Worm (Caenorhabditis elegans) whole organism, L1 larva: ENCODE results near the gene pde-12.
A peak's percentile ranks its signal among the peaks of the same experiment; 100 is the strongest.

ENCODE experiments used
- C16A3.4 ChIP-seq: fragments of 150-350 bp; optimal IDR thresholded peaks from 2 replicates; lab custom pipeline; 2014; ENCODE audit warnings: missing biosample characterization, missing genetic modification characterization
- C34B4.2 ChIP-seq: sonication (generic microtip); optimal IDR thresholded peaks from 2 replicates; lab custom pipeline; 2017; ENCODE audit warnings: mild to moderate bottlenecking, missing genetic modification characterization, missing compliant biosample characterization
- F16B12.6 ChIP-seq: fragments of 150-350 bp; optimal IDR thresholded peaks from 2 replicates; lab custom pipeline; 2014; ENCODE audit warnings: missing biosample characterization, missing genetic modification characterization
- alr-1 ChIP-seq: fragments of 200-800 bp; sonication (Bioruptor generic); optimal IDR thresholded peaks from 2 replicates; lab custom pipeline; 2018; ENCODE audit warnings: borderline replicate concordance, mild to moderate bottlenecking, missing genetic modification characterization, missing compliant biosample characterization
- ceh-63 ChIP-seq: fragments of 200-800 bp; sonication (Bioruptor generic); optimal IDR thresholded peaks from 2 replicates; lab custom pipeline; 2018; ENCODE audit warnings: mild to moderate bottlenecking, missing genetic modification characterization, missing compliant biosample characterization
- ceh-82 ChIP-seq, 3 experiments: fragments of 150-350 bp in 1 of 3; sonication (generic microtip) in 2 of 3; optimal IDR thresholded peaks; 2 replicates each; lab custom pipeline; 2014 to 2017; ENCODE audit warnings: missing biosample characterization in 3 of 3, missing genetic modification characterization in 3 of 3
- dpl-1 ChIP-seq, 3 experiments: fragments of 150-350 bp in 2 of 3; sonication (generic microtip) in 1 of 3; optimal IDR thresholded peaks; 2 replicates each; lab custom pipeline; 2014 to 2017; ENCODE audit warnings: missing biosample characterization in 3 of 3, missing genetic modification characterization in 3 of 3, missing genetic modification reagents in 3 of 3
- efl-1 ChIP-seq, 4 experiments: fragments of 150-350 bp; optimal IDR thresholded peaks in 3 of 4; peaks in 1 of 4; 1 replicate in 1 of 4; 2 replicates in 3 of 4; lab custom pipeline; 2014; ENCODE audit warnings: missing biosample characterization in 2 of 4, missing genetic modification characterization in 2 of 4, missing genetic modification reagents in 2 of 4
- efl-3 ChIP-seq: fragments of 200-800 bp; sonication (Bioruptor generic); optimal IDR thresholded peaks from 2 replicates; lab custom pipeline; 2018; ENCODE audit warnings: mild to moderate bottlenecking, missing genetic modification characterization, missing compliant biosample characterization
- egl-13 ChIP-seq: sonication (generic microtip); optimal IDR thresholded peaks from 2 replicates; lab custom pipeline; 2016; ENCODE audit warnings: missing genotype, missing genetic modification reagents, missing genetic modification characterization, missing compliant biosample characterization
- egl-27 ChIP-seq, 2 experiments: fragments of 150-350 bp in 1 of 2; sonication (generic microtip); optimal IDR thresholded peaks; 3 replicates each; lab custom pipeline; 2017 to 2018; ENCODE audit warnings: missing biosample characterization in 2 of 2, missing genetic modification characterization in 2 of 2, missing genetic modification reagents in 2 of 2
- elt-2 ChIP-seq: sonication (generic microtip); optimal IDR thresholded peaks from 2 replicates; lab custom pipeline; 2016; ENCODE audit warnings: missing genetic modification characterization, mild to moderate bottlenecking, inconsistent platforms, missing compliant biosample characterization, missing genetic modification reagents
- ets-5 ChIP-seq: fragments of 200-800 bp; sonication (Bioruptor generic); IDR thresholded peaks from 2 replicates; pipeline ENCODE4 v1.3.6; 2022; ENCODE audit warnings: missing genetic modification characterization, missing compliant biosample characterization
- fkh-10 ChIP-seq: sonication (generic microtip); optimal IDR thresholded peaks from 2 replicates; lab custom pipeline; 2017; ENCODE audit warnings: missing biosample characterization, missing genetic modification reagents, missing genetic modification characterization
- fos-1 ChIP-seq: fragments of 150-350 bp; optimal IDR thresholded peaks from 2 replicates; lab custom pipeline; 2014; ENCODE audit warnings: missing biosample characterization, missing genetic modification characterization
- hpl-2 ChIP-seq: fragments of 150-350 bp; optimal IDR thresholded peaks from 2 replicates; lab custom pipeline; 2014; ENCODE audit warnings: missing biosample characterization, missing genetic modification reagents, missing genetic modification characterization
- irx-1 ChIP-seq: sonication (generic microtip); optimal IDR thresholded peaks from 2 replicates; lab custom pipeline; 2016; ENCODE audit warnings: missing genetic modification characterization, missing compliant biosample characterization
- lin-14 ChIP-seq: fragments of 200-800 bp; sonication (Bioruptor generic); optimal IDR thresholded peaks from 2 replicates; lab custom pipeline; 2018; ENCODE audit warnings: mild to moderate bottlenecking, missing genetic modification characterization, moderate library complexity, missing compliant biosample characterization
- lin-15B ChIP-seq: fragments of 150-350 bp; sonication (generic microtip); optimal IDR thresholded peaks from 3 replicates; lab custom pipeline; 2014; ENCODE audit warnings: missing biosample characterization, missing genetic modification characterization
- lin-35 ChIP-seq, 2 experiments: fragments of 150-350 bp; optimal IDR thresholded peaks; 2 replicates each; lab custom pipeline; 2014; ENCODE audit warnings: missing biosample characterization in 2 of 2, missing genetic modification characterization in 2 of 2, missing genetic modification reagents in 2 of 2
- lin-39 ChIP-seq: fragments of 150-350 bp; optimal IDR thresholded peaks from 2 replicates; lab custom pipeline; 2014; ENCODE audit warnings: missing biosample characterization, missing genetic modification reagents, missing genetic modification characterization
- lir-3 ChIP-seq: sonication (generic microtip); optimal IDR thresholded peaks from 2 replicates; lab custom pipeline; 2016; ENCODE audit warnings: mild to moderate bottlenecking, missing genetic modification characterization, moderate library complexity, missing compliant biosample characterization; ENCODE audit not compliant: poor library complexity
- lsy-2 ChIP-seq, 2 experiments: fragments of 150-350 bp; optimal IDR thresholded peaks; 2 replicates each; lab custom pipeline; 2014; ENCODE audit warnings: missing biosample characterization in 2 of 2, missing genetic modification characterization in 2 of 2
- mab-9 ChIP-seq: fragments of 200-800 bp; sonication (Bioruptor generic); IDR thresholded peaks from 2 replicates; pipeline ENCODE4 v1.3.6; 2022; ENCODE audit warnings: missing genetic modification reagents, missing genetic modification characterization, missing compliant biosample characterization
- mdl-1 ChIP-seq, 2 experiments: fragments of 150-350 bp; optimal IDR thresholded peaks; 2 replicates each; lab custom pipeline; 2014 to 2017; ENCODE audit warnings: missing biosample characterization in 2 of 2, missing genetic modification characterization in 2 of 2, inconsistent platforms in 1 of 2
- nhr-11 ChIP-seq: fragments of 150-350 bp; optimal IDR thresholded peaks from 2 replicates; lab custom pipeline; 2014; ENCODE audit warnings: missing biosample characterization, missing genetic modification characterization
- nhr-28 ChIP-seq: fragments of 150-350 bp; optimal IDR thresholded peaks from 2 replicates; lab custom pipeline; 2014; ENCODE audit warnings: missing biosample characterization, missing genetic modification characterization
- nhr-47 ChIP-seq: sonication (generic microtip); optimal IDR thresholded peaks from 2 replicates; lab custom pipeline; 2016; ENCODE audit warnings: mild to moderate bottlenecking, missing genetic modification characterization, moderate library complexity, missing compliant biosample characterization
- nhr-76 ChIP-seq: sonication (generic microtip); optimal IDR thresholded peaks from 2 replicates; lab custom pipeline; 2017; ENCODE audit warnings: missing biosample characterization, missing genetic modification characterization
- nhr-90 ChIP-seq: sonication (generic microtip); optimal IDR thresholded peaks from 2 replicates; lab custom pipeline; 2016; ENCODE audit warnings: mild to moderate bottlenecking, missing genetic modification characterization, missing compliant biosample characterization; ENCODE audit not compliant: poor library complexity
- pax-3 ChIP-seq: fragments of 200-800 bp; sonication (Bioruptor generic); optimal IDR thresholded peaks from 2 replicates; lab custom pipeline; 2018; ENCODE audit warnings: mild to moderate bottlenecking, missing genetic modification characterization, moderate library complexity, missing compliant biosample characterization
- pqm-1 ChIP-seq: sonication (generic microtip); optimal IDR thresholded peaks from 3 replicates; lab custom pipeline; 2017; ENCODE audit warnings: missing biosample characterization, missing genetic modification characterization
- rnt-1 ChIP-seq: sonication (generic microtip); optimal IDR thresholded peaks from 2 replicates; lab custom pipeline; 2016; ENCODE audit warnings: mild to moderate bottlenecking, missing genetic modification characterization, moderate library complexity, missing compliant biosample characterization
- swsn-7 ChIP-seq: sonication (generic microtip); optimal IDR thresholded peaks from 2 replicates; lab custom pipeline; 2016; ENCODE audit warnings: missing genetic modification characterization, missing compliant biosample characterization
- tbx-2 ChIP-seq: sonication (generic microtip); optimal IDR thresholded peaks from 2 replicates; lab custom pipeline; 2016; ENCODE audit warnings: missing genetic modification characterization, missing compliant biosample characterization
- unc-98 ChIP-seq: fragments of 200-800 bp; sonication (Bioruptor generic); IDR thresholded peaks from 2 replicates; pipeline ENCODE4 v1.3.6; 2022; ENCODE audit warnings: missing genetic modification characterization, missing compliant biosample characterization
- zag-1 ChIP-seq: fragments of 150-350 bp; optimal IDR thresholded peaks from 2 replicates; lab custom pipeline; 2014; ENCODE audit warnings: missing biosample characterization, missing genetic modification characterization
- zip-4 ChIP-seq: fragments of 200-800 bp; sonication (Bioruptor generic); optimal IDR thresholded peaks from 2 replicates; lab custom pipeline; 2018; ENCODE audit warnings: mild to moderate bottlenecking, missing genetic modification characterization, moderate library complexity, missing compliant biosample characterization
- ztf-11 ChIP-seq, 2 experiments: sonication (generic microtip); optimal IDR thresholded peaks; 2 replicates each; lab custom pipeline; 2016 to 2017; ENCODE audit warnings: missing genetic modification characterization in 2 of 2, missing biosample characterization in 1 of 2, missing compliant biosample characterization in 1 of 2
- ztf-4 ChIP-seq: fragments of 150-350 bp; optimal IDR thresholded peaks from 2 replicates; lab custom pipeline; 2014; ENCODE audit warnings: missing biosample characterization, missing genetic modification characterization

The pde-12 gene

ce11 chrIII:10810837-10811814 lies 33.7 kb downstream of the pde-12 start (continued):
- no peak for TF ChIP-seq fos-1 (tag; lab: Kevin White, UChicago)
- no peak for TF ChIP-seq lsy-2 (tag; optimal IDR thresholded peaks at IDR 0.05; lab: Kevin White, UChicago)
- no peak for TF ChIP-seq ets-5
- TF ChIP-seq lir-3 (tag; lab: Kevin White, UChicago) = peak; percentile 16
- TF ChIP-seq swsn-7 (tag; lab: Kevin White, UChicago) = peak; percentile 29
- no peak for TF ChIP-seq zag-1 (tag; lab: Kevin White, UChicago)
- no peak for TF ChIP-seq pqm-1 (tag; lab: Kevin White, UChicago)
- peak; percentile 33 for TF ChIP-seq rnt-1 (tag; lab: Kevin White, UChicago)
- TF ChIP-seq lin-39 (tag; lab: Kevin White, UChicago) = no peak
- TF ChIP-seq mab-9 (GFP tag; lab: Robert Waterston, UW) = no peak
- TF ChIP-seq egl-27 (tag; optimal IDR thresholded peaks at IDR 0.05; lab: Kevin White, UChicago) = no peak
- TF ChIP-seq lin-15B (tag; lab: Kevin White, UChicago) = no peak

ce11 chrIII:10810483-10810836 lies 34.4 kb downstream of the pde-12 start:
- TF ChIP-seq egl-13 (tag; lab: Kevin White, UChicago) (no peak), ztf-11 (tag; optimal IDR thresholded peaks at IDR 0.05; lab: Kevin White, UChicago) (no peak), nhr-28 (tag; lab: Kevin White, UChicago) (no peak), nhr-47 (tag; lab: Kevin White, UChicago) (no peak), unc-98 (GFP tag; lab: Robert Waterston, UW) (no peak), zip-4 (GFP tag; lab: Kevin White, UChicago) (no peak), ceh-82 (tag; optimal IDR thresholded peaks at IDR 0.05; lab: Kevin White, UChicago) (no peak), efl-3 (GFP tag; lab: Kevin White, UChicago) (no peak), lin-35 (GFP tag; optimal IDR thresholded peaks at IDR 0.05; lab: Kevin White, UChicago) (no peak), C34B4.2 (tag; lab: Kevin White, UChicago) (no peak), hpl-2 (no peak), dpl-1 (GFP tag; optimal IDR thresholded peaks at IDR 0.05; lab: Kevin White, UChicago) (no peak), nhr-11 (tag; lab: Kevin White, UChicago) (no peak), elt-2 (tag; lab: Kevin White, UChicago) (no peak), tbx-2 (tag; lab: Kevin White, UChicago) (no peak), pax-3 (tag; lab: Kevin White, UChicago) (no peak)
- TF ChIP-seq, all 84 proteins: peak for 0

- TF ChIP-seq efl-1 (optimal IDR thresholded peaks at IDR 0.05; lab: Kevin White, UChicago) (no peak), efl-1 (GFP tag; optimal IDR thresholded peaks at IDR 0.05 in 1 of 2; lab: Kevin White, UChicago) (peak in 1 of 2 experiments; percentile 86), nhr-90 (tag; lab: Kevin White, UChicago) (no peak)
These were observed 35.3 kb downstream of the pde-12 start for ce11 chrIII:10809568-10809967.

- no peak for TF ChIP-seq ceh-63
- no peak for TF ChIP-seq lin-14 (GFP tag; lab: Kevin White, UChicago)
- no peak for TF ChIP-seq lin-35 (GFP tag; optimal IDR thresholded peaks at IDR 0.05; lab: Kevin White, UChicago)
- TF ChIP-seq C16A3.4 (tag; lab: Kevin White, UChicago) = no peak
- no peak for TF ChIP-seq ztf-4 (tag; lab: Kevin White, UChicago)
- TF ChIP-seq F16B12.6 (tag; lab: Kevin White, UChicago) = no peak
- TF ChIP-seq swsn-7 (tag; lab: Kevin White, UChicago) = no peak
- TF ChIP-seq ets-5 = no peak
- no peak for TF ChIP-seq irx-1 (tag; lab: Kevin White, UChicago)
- TF ChIP-seq nhr-76 (tag; lab: Kevin White, UChicago) = no peak
- TF ChIP-seq alr-1 (tag; lab: Kevin White, UChicago) = no peak
- TF ChIP-seq fkh-10 (GFP tag; lab: Kevin White, UChicago) = no peak
- TF ChIP-seq mdl-1 (tag; optimal IDR thresholded peaks at IDR 0.05; lab: Kevin White, UChicago) = no peak
- no peak for TF ChIP-seq zag-1 (tag; lab: Kevin White, UChicago)
These were observed 36.0 kb downstream of the pde-12 start for ce11 chrIII:10808802-10809201.
